Worm (Caenorhabditis elegans) whole organism, mixed stage, embryonic: ENCODE measurements around the gene suex-2.

ENCODE experiments used
- blmp-1 ChIP-seq: fragments of 150-350 bp; optimal IDR thresholded peaks from 2 replicates; lab custom pipeline; 2014; ENCODE audit warnings: missing biosample characterization, missing genetic modification characterization
- lsy-2 ChIP-seq: fragments of 150-350 bp; optimal IDR thresholded peaks from 2 replicates; lab custom pipeline; 2014; ENCODE audit warnings: missing biosample characterization, missing genetic modification characterization
- mep-1 ChIP-seq: fragments of 150-350 bp; optimal IDR thresholded peaks from 2 replicates; lab custom pipeline; 2017; ENCODE audit warnings: missing biosample characterization, missing genetic modification reagents, missing genetic modification characterization, inconsistent platforms
- nhr-237 ChIP-seq: fragments of 150-350 bp; optimal IDR thresholded peaks from 2 replicates; lab custom pipeline; 2014; ENCODE audit warnings: missing biosample characterization, missing genetic modification characterization
- nhr-28 ChIP-seq: fragments of 150-350 bp; optimal IDR thresholded peaks from 2 replicates; lab custom pipeline; 2014; ENCODE audit warnings: missing biosample characterization, missing genetic modification characterization
- sem-2 ChIP-seq: fragments of 200-800 bp; sonication (Bioruptor generic); optimal IDR thresholded peaks from 2 replicates; lab custom pipeline; 2018; ENCODE audit warnings: mild to moderate bottlenecking, missing genetic modification characterization, missing compliant biosample characterization
- snpc-4 ChIP-seq: fragments of 150-350 bp; optimal IDR thresholded peaks from 2 replicates; lab custom pipeline; 2014; ENCODE audit warnings: missing biosample characterization, missing genetic modification characterization
- sptf-1 ChIP-seq: sonication (generic microtip); optimal IDR thresholded peaks from 2 replicates; lab custom pipeline; 2017; ENCODE audit warnings: mild to moderate bottlenecking, missing genetic modification characterization, moderate library complexity, missing compliant biosample characterization
- ztf-11 ChIP-seq: fragments of 150-350 bp; optimal IDR thresholded peaks from 2 replicates; lab custom pipeline; 2014; ENCODE audit warnings: missing biosample characterization, missing genetic modification characterization

DNA sequence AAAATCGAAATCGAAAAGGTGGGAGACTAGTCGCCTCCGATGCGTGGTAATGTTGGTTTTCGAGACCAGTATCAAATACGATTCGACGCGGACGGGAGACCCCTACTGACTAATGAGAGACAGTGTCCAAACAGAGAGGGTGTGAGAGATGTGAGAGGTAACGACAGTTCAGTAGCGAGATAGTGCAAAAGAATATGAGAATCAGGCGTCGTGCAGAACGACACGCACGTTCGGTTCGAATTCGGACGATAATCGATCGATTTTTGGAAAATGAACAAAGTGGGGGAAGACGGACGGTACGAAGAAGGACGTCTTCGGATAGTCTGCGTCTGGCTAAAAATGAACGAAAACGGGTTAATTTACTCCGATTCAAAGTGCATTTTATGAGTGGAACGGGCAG is 46.1 kb upstream of the suex-2 start, which contains the start of gene D1046.16:
- no peak for TF ChIP-seq lsy-2
- no peak for TF ChIP-seq blmp-1 (tag; lab: Kevin White, UChicago)
- TF ChIP-seq snpc-4 (tag; lab: Kevin White, UChicago) = no peak
- no peak for TF ChIP-seq nhr-237 (tag; lab: Kevin White, UChicago)
- no peak for TF ChIP-seq ztf-11 (tag; lab: Kevin White, UChicago)
- TF ChIP-seq sptf-1 (tag; lab: Kevin White, UChicago) = no peak
- no peak for TF ChIP-seq mep-1 (tag; lab: Kevin White, UChicago)
- TF ChIP-seq nhr-28 = no peak
- no peak for TF ChIP-seq sem-2 (GFP tag; lab: Kevin White, UChicago)
